Worm (Caenorhabditis elegans): ENCODE data around the gene C38C10.3.
"Not testable (repeated sequence)": the region's sequence is repeated elsewhere in the genome, so short reads cannot be mapped to it uniquely, and the experiment has no call there.

DNA sequence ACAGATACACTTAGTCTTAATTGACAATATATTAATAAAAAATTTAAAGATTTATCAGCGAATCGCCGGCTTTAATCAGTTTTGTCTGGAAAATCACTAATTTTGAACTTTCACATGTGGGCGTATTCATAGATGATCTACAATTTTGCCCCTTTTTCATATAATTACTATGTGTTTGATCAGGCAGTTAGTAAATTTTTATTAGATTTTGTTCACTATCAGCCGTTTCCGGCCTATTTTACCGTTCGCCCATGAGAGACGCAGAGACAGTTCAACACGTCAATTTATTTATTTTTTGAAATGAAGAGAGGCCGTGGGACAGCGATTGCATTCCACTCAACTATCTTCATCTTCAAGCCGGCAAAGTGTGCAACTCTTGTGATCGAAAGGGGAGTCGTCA is 34.8 kb upstream of the C38C10.3 start, which contains the start of gene T26G10.4:
- TF ChIP-seq dao-5, him-1, W03F9.2 (tag; optimal IDR thresholded peaks at IDR 0.05): not testable (repeated sequence)
